Fruit fly (Drosophila melanogaster) whole organism, embryonic: ENCODE data around the gene lin-28.

ENCODE experiments used
- Adf1 ChIP-seq: fragments of 200-800 bp; sonication (Bioruptor generic); IDR thresholded peaks from 2 replicates; pipeline ENCODE4 v1.3.6; 2022; ENCODE audit warnings: missing biosample characterization, missing genetic modification characterization
- Awh ChIP-seq: fragments of 200-800 bp; sonication (Bioruptor generic); IDR thresholded peaks from 2 replicates; pipeline ENCODE4, ENCODE4 v1.3.6; 2022; ENCODE audit warnings: missing biosample characterization, missing genetic modification characterization
- CG10979 ChIP-seq: fragments of 200-800 bp; sonication (Bioruptor generic); optimal IDR thresholded peaks from 2 replicates; lab custom pipeline; 2018; ENCODE audit warnings: missing biosample characterization, mild to moderate bottlenecking, missing genetic modification characterization, moderate library complexity
- CG13624 ChIP-seq: fragments of 200-800 bp; sonication (Bioruptor generic); optimal IDR thresholded peaks from 2 replicates; lab custom pipeline; 2016; ENCODE audit warnings: missing biosample characterization, missing genetic modification characterization
- CG13775 ChIP-seq: fragments of 200-800 bp; sonication (Bioruptor generic); optimal IDR thresholded peaks from 3 replicates; lab custom pipeline; 2017; ENCODE audit warnings: missing biosample characterization, mild to moderate bottlenecking, missing genetic modification characterization
- CG17361 ChIP-seq: fragments of 200-800 bp; sonication (Bioruptor generic); IDR thresholded peaks from 3 replicates; pipeline ENCODE4 v1.3.6; 2022; ENCODE audit warnings: missing biosample characterization, missing genetic modification characterization
- CG17802 ChIP-seq: fragments of 200-800 bp; sonication (Bioruptor generic); optimal IDR thresholded peaks from 2 replicates; lab custom pipeline; 2018; ENCODE audit warnings: missing biosample characterization, mild to moderate bottlenecking, missing genetic modification characterization, moderate library complexity
- CG17829 ChIP-seq: fragments of 200-800 bp; optimal IDR thresholded peaks from 2 replicates; lab custom pipeline; 2019; ENCODE audit warnings: missing biosample characterization, mild to moderate bottlenecking, missing genetic modification characterization, moderate library complexity
- CG2712 ChIP-seq: fragments of 200-800 bp; optimal IDR thresholded peaks from 3 replicates; lab custom pipeline; 2019; ENCODE audit warnings: missing biosample characterization, mild to moderate bottlenecking, missing genetic modification characterization, moderate library complexity
- CG31365 ChIP-seq: fragments of 200-800 bp; sonication (Bioruptor generic); optimal IDR thresholded peaks from 2 replicates; lab custom pipeline; 2018; ENCODE audit warnings: missing biosample characterization, mild to moderate bottlenecking, missing genetic modification characterization
- CG32532 ChIP-seq: fragments of 200-800 bp; sonication (Bioruptor generic); IDR thresholded peaks from 2 replicates; pipeline ENCODE4 v1.3.6; 2022; ENCODE audit warnings: missing biosample characterization, missing genetic modification characterization
- CG32767 ChIP-seq: fragments of 200-800 bp; sonication (Bioruptor generic); IDR thresholded peaks from 2 replicates; pipeline ENCODE4 v1.3.6; 2022; ENCODE audit warnings: missing biosample characterization, missing genetic modification characterization
- CG33213 ChIP-seq: fragments of 200-800 bp; sonication (Bioruptor generic); optimal IDR thresholded peaks from 3 replicates; lab custom pipeline; 2016; ENCODE audit warnings: missing biosample characterization, missing genetic modification characterization
- CG33557 ChIP-seq: fragments of 200-800 bp; sonication (Bioruptor generic); optimal IDR thresholded peaks from 2 replicates; lab custom pipeline; 2019; ENCODE audit warnings: missing biosample characterization, mild to moderate bottlenecking, missing genetic modification characterization, moderate library complexity
- CG34422 ChIP-seq: fragments of 200-800 bp; sonication (Bioruptor generic); IDR thresholded peaks from 3 replicates; pipeline ENCODE4 v1.3.6; 2022; ENCODE audit warnings: missing biosample characterization, missing genetic modification characterization
- CG4404 ChIP-seq: fragments of 200-800 bp; sonication (Bioruptor generic); IDR thresholded peaks from 2 replicates; pipeline ENCODE4 v1.3.6; 2022; ENCODE audit warnings: missing biosample characterization, missing genetic modification characterization
- CG7987 ChIP-seq: fragments of 200-800 bp; sonication (Bioruptor generic); optimal IDR thresholded peaks from 2 replicates; lab custom pipeline; 2018; ENCODE audit warnings: missing biosample characterization, mild to moderate bottlenecking, missing genetic modification characterization, moderate library complexity
- CG8765 ChIP-seq: fragments of 200-800 bp; sonication (Bioruptor generic); IDR thresholded peaks from 2 replicates; pipeline ENCODE4 v1.3.6; 2022; ENCODE audit warnings: missing biosample characterization, missing genetic modification characterization
- CG9437 ChIP-seq: fragments of 200-800 bp; sonication (Bioruptor generic); optimal IDR thresholded peaks from 2 replicates; lab custom pipeline; 2018; ENCODE audit warnings: missing biosample characterization, mild to moderate bottlenecking, missing genetic modification characterization
- CG9727 ChIP-seq: fragments of 200-800 bp; sonication (Bioruptor generic); optimal IDR thresholded peaks from 3 replicates; lab custom pipeline; 2017; ENCODE audit warnings: missing biosample characterization, mild to moderate bottlenecking, missing genetic modification characterization
- D ChIP-seq, 2 experiments: fragments of 200-800 bp in 1 of 2; fragments of >200 bp in 1 of 2; sonication (Bioruptor generic) in 1 of 2; optimal IDR thresholded peaks; 2 replicates in 1 of 2; 3 replicates in 1 of 2; lab custom pipeline; 2017; ENCODE audit warnings: mild to moderate bottlenecking in 1 of 2, missing biosample characterization in 1 of 2, missing genetic modification characterization in 1 of 2, missing genetic modification reagents in 1 of 2
- Ets97D ChIP-seq: fragments of 200-800 bp; sonication (Bioruptor generic); optimal IDR thresholded peaks from 3 replicates; lab custom pipeline; 2016; ENCODE audit warnings: missing biosample characterization, missing genetic modification characterization
- H15 ChIP-seq: fragments of 200-800 bp; sonication (Bioruptor generic); IDR thresholded peaks from 3 replicates; pipeline ENCODE4 v1.3.6; 2022; ENCODE audit warnings: missing biosample characterization, missing genetic modification characterization
- HHEX ChIP-seq: fragments of 200-800 bp; sonication (Bioruptor generic); optimal IDR thresholded peaks from 3 replicates; lab custom pipeline; 2017; ENCODE audit warnings: missing biosample characterization, mild to moderate bottlenecking, missing genetic modification characterization, missing genetic modification reagents
- HLH4C ChIP-seq: fragments of 200-800 bp; sonication (Bioruptor generic); IDR thresholded peaks from 3 replicates; pipeline ENCODE4 v1.3.6; 2022; ENCODE audit warnings: missing biosample characterization, missing genetic modification characterization; ENCODE audit not compliant: partially characterized antibody
- Jarid2 ChIP-seq: fragments of 200-800 bp; sonication (Bioruptor generic); optimal IDR thresholded peaks from 3 replicates; lab custom pipeline; 2017; ENCODE audit warnings: mild to moderate bottlenecking, missing biosample characterization, missing genetic modification reagents, missing genetic modification characterization
- Nf-YC ChIP-seq: fragments of 200-800 bp; optimal IDR thresholded peaks from 3 replicates; lab custom pipeline; 2019; ENCODE audit warnings: missing biosample characterization, mild to moderate bottlenecking, missing genetic modification characterization, moderate library complexity
- Scr ChIP-seq: fragments of 200-800 bp; sonication (Bioruptor generic); IDR thresholded peaks from 2 replicates; pipeline ENCODE4 v1.3.6; 2022; ENCODE audit warnings: missing biosample characterization, missing genetic modification characterization; ENCODE audit not compliant: partially characterized antibody
- Sox102F ChIP-seq: fragments of 200-800 bp; sonication (Bioruptor generic); optimal IDR thresholded peaks from 2 replicates; lab custom pipeline; 2018; ENCODE audit warnings: missing biosample characterization, mild to moderate bottlenecking, missing genetic modification characterization, moderate library complexity
- az2 ChIP-seq: fragments of 200-800 bp; sonication (Bioruptor generic); optimal IDR thresholded peaks from 3 replicates; lab custom pipeline; 2016; ENCODE audit warnings: missing biosample characterization, missing genetic modification characterization
- chm ChIP-seq: fragments of 200-800 bp; sonication (Bioruptor generic); IDR thresholded peaks from 2 replicates; pipeline ENCODE4 v1.3.6; 2022; ENCODE audit warnings: missing biosample characterization, missing genetic modification characterization
- corto ChIP-seq: fragments of 200-800 bp; sonication (Bioruptor generic); optimal IDR thresholded peaks from 2 replicates; lab custom pipeline; 2016; ENCODE audit warnings: missing biosample characterization, mild to moderate bottlenecking, missing genetic modification characterization, moderate library complexity
- crc ChIP-seq: fragments of 200-800 bp; sonication (Bioruptor generic); optimal IDR thresholded peaks from 2 replicates; lab custom pipeline; 2016; ENCODE audit warnings: missing biosample characterization, missing genetic modification characterization
- ems ChIP-seq: fragments of 200-800 bp; sonication (Bioruptor generic); optimal IDR thresholded peaks from 3 replicates; lab custom pipeline; 2016; ENCODE audit warnings: missing biosample characterization, missing genetic modification characterization
- fd3F ChIP-seq: fragments of 200-800 bp; sonication (Bioruptor generic); optimal IDR thresholded peaks from 2 replicates; lab custom pipeline; 2018; ENCODE audit warnings: missing biosample characterization, mild to moderate bottlenecking, missing genetic modification characterization, moderate library complexity
- gcm ChIP-seq: fragments of 200-800 bp; sonication (Bioruptor generic); optimal IDR thresholded peaks from 2 replicates; lab custom pipeline; 2019; ENCODE audit warnings: missing biosample characterization, mild to moderate bottlenecking, missing genetic modification characterization, moderate library complexity
- gsb-n ChIP-seq: fragments of 200-800 bp; sonication (Bioruptor generic); optimal IDR thresholded peaks from 3 replicates; lab custom pipeline; 2018; ENCODE audit warnings: missing biosample characterization, mild to moderate bottlenecking, missing genetic modification characterization
- ind ChIP-seq: fragments of 200-800 bp; sonication (Bioruptor generic); optimal IDR thresholded peaks from 3 replicates; lab custom pipeline; 2016; ENCODE audit warnings: missing biosample characterization, missing genetic modification characterization
- kah ChIP-seq: fragments of 200-800 bp; sonication (Bioruptor generic); optimal IDR thresholded peaks from 2 replicates; lab custom pipeline; 2018; ENCODE audit warnings: missing biosample characterization, mild to moderate bottlenecking, missing genetic modification characterization
- lab ChIP-seq: fragments of 200-800 bp; sonication (Bioruptor generic); optimal IDR thresholded peaks from 3 replicates; lab custom pipeline; 2017; ENCODE audit warnings: missing biosample characterization, missing genetic modification characterization, mild to moderate bottlenecking, moderate library complexity, missing genetic modification reagents
- nerfin-1 ChIP-seq: fragments of 200-800 bp; sonication (Bioruptor generic); optimal IDR thresholded peaks from 3 replicates; lab custom pipeline; 2019; ENCODE audit warnings: missing biosample characterization, mild to moderate bottlenecking, missing genetic modification characterization, moderate library complexity
- sd ChIP-seq: fragments of 200-800 bp; sonication (Bioruptor generic); optimal IDR thresholded peaks from 3 replicates; lab custom pipeline; 2018; ENCODE audit warnings: missing biosample characterization, mild to moderate bottlenecking, missing genetic modification characterization, moderate library complexity
- sens ChIP-seq: fragments of 200-800 bp; sonication (Bioruptor generic); peaks from one replicate; lab custom pipeline; 2016; ENCODE audit warnings: missing biosample characterization, missing genetic modification characterization
- sima ChIP-seq: fragments of 200-800 bp; sonication (Bioruptor generic); optimal IDR thresholded peaks from 2 replicates; lab custom pipeline; 2016; ENCODE audit warnings: missing biosample characterization, missing genetic modification characterization
- slou ChIP-seq: fragments of 200-800 bp; sonication (Bioruptor generic); optimal IDR thresholded peaks from 3 replicates; lab custom pipeline; 2016; ENCODE audit warnings: missing biosample characterization, missing genetic modification characterization
- sna ChIP-seq: fragments of 200-800 bp; sonication (Bioruptor generic); IDR thresholded peaks from 2 replicates; pipeline ENCODE4 v1.3.6; 2022; ENCODE audit warnings: missing biosample characterization, missing genetic modification characterization; ENCODE audit not compliant: partially characterized antibody
- trem ChIP-seq: fragments of 200-800 bp; optimal IDR thresholded peaks from 3 replicates; lab custom pipeline; 2019; ENCODE audit warnings: missing biosample characterization, mild to moderate bottlenecking, missing genetic modification characterization, moderate library complexity
- z ChIP-seq: fragments of 200-800 bp; sonication (Bioruptor generic); IDR thresholded peaks from 3 replicates; pipeline ENCODE4 v1.3.6; 2022; ENCODE audit warnings: missing biosample characterization, missing genetic modification characterization
- zen2 ChIP-seq: fragments of 200-800 bp; sonication (Bioruptor generic); IDR thresholded peaks from 3 replicates; pipeline ENCODE4 v1.3.6; 2022; ENCODE audit warnings: missing biosample characterization, missing genetic modification characterization; ENCODE audit not compliant: partially characterized antibody

lin-28 gene

dm6 chr3L:5654403-5654883 is at the start of gene lin-28:
Gene lin-28, plus strand, starts transcription at chr3L:5654681.
- TF ChIP-seq CG10979 (tag; lab: Kevin White, UChicago) (peak; percentile 4), z (GFP tag; lab: Robert Waterston, UW) (peak; percentile 100), CG32767 (GFP tag; lab: Robert Waterston, UW) (peak; percentile 59; the same call in 1 of the 2 replicates), nerfin-1 (tag; lab: Kevin White, UChicago) (peak; percentile 25), HLH4C (GFP tag; lab: Robert Waterston, UW) (peak; percentile 38; the same call in 1 of the 3 replicates), ind (GFP tag; lab: Kevin White, UChicago) (no peak), Sox102F (GFP tag; lab: Kevin White, UChicago) (no peak), Ets97D (GFP tag; lab: Kevin White, UChicago) (no peak), gcm (GFP tag; lab: Kevin White, UChicago) (peak; percentile 72), fd3F (GFP tag; lab: Kevin White, UChicago) (no peak), CG33213 (GFP tag; lab: Kevin White, UChicago) (no peak), kah (GFP tag; lab: Kevin White, UChicago) (peak; percentile 12), CG17361 (GFP tag; lab: Robert Waterston, UW) (0 out of 3 replicates have a peak, but pooled peaks have one; percentile 8), sd (tag; lab: Kevin White, UChicago) (peak; percentile 74), CG4404 (no peak), corto (GFP tag; lab: Kevin White, UChicago) (no peak), CG32532 (GFP tag; lab: Robert Waterston, UW) (no peak), H15 (GFP tag; lab: Robert Waterston, UW) (no peak), Awh (GFP tag; lab: Robert Waterston, UW) (0 out of 2 replicates have a peak, but pooled peaks have one; percentile 41), CG9727 (GFP tag; lab: Kevin White, UChicago) (peak; percentile 22), slou (GFP tag; lab: Kevin White, UChicago) (no peak), CG13624 (GFP tag; lab: Kevin White, UChicago) (peak; percentile 55), CG13775 (no peak), gsb-n (peak; percentile 76), CG33557 (peak; percentile 55), sima (no peak), CG2712 (tag; lab: Kevin White, UChicago) (peak; percentile 48), lab (peak; percentile 26), CG31365 (tag; lab: Kevin White, UChicago) (no peak), crc (GFP tag; lab: Kevin White, UChicago) (no peak), trem (tag; lab: Kevin White, UChicago) (peak; percentile 19), az2 (peak; percentile 2), CG34422 (GFP tag; lab: Robert Waterston, UW) (peak; percentile 55; the same call in 1 of the 3 replicates), CG17802 (tag; lab: Kevin White, UChicago) (no peak), sens (peak; percentile 60), Scr (GFP tag; lab: Robert Waterston, UW) (peak; percentile 31), CG7987 (GFP tag; lab: Kevin White, UChicago) (peak; percentile 57), chm (GFP tag; lab: Robert Waterston, UW) (peak; percentile 69), sna (GFP tag; lab: Robert Waterston, UW) (peak; percentile 39; the same call in 1 of the 2 replicates), CG17829 (tag; lab: Kevin White, UChicago) (peak; percentile 54), Nf-YC (peak; percentile 82), Adf1 (GFP tag; lab: Robert Waterston, UW) (peak; percentile 67), zen2 (GFP tag; lab: Robert Waterston, UW) (peak; percentile 63; the same call in 1 of the 3 replicates), HHEX (GFP tag; lab: Kevin White, UChicago) (no peak), CG8765 (GFP tag; lab: Robert Waterston, UW) (peak; percentile 32; the same call in 1 of the 2 replicates), D (optimal IDR thresholded peaks at IDR 0.05; lab: Kevin White, UChicago) (peak; percentile 83), D (GFP tag; optimal IDR thresholded peaks at IDR 0.05; lab: Kevin White, UChicago) (no peak), CG9437 (GFP tag; lab: Kevin White, UChicago) (no peak), ems (GFP tag; lab: Kevin White, UChicago) (no peak), Jarid2 (GFP tag; lab: Kevin White, UChicago) (peak; percentile 91)
